Fruit fly (Drosophila melanogaster) whole organism: ENCODE measurements around the gene Grx3.

Source experiments
- CG8478 ChIP-seq: fragments of >200 bp; optimal IDR thresholded peaks from 2 replicates; lab custom pipeline; 2018; ENCODE audit warnings: inconsistent platforms
- pan ChIP-seq: fragments of >200 bp; optimal IDR thresholded peaks from 2 replicates; lab custom pipeline; 2017

- TF ChIP-seq pan (lab: Kevin White, UChicago), result no peak
- no peak for TF ChIP-seq CG8478 (lab: Kevin White, UChicago)
Measured at dm6 chr2L:13370762-13371161, 4.5 kb downstream of the Grx3 start, which contains the start of gene ND-B22.
